Worm (Caenorhabditis elegans) whole organism, L4 larva: ENCODE data around the gene tag-243.

Experiments
- F44E2.7 ChIP-seq: fragments of 200-800 bp; sonication (Bioruptor generic); IDR thresholded peaks from 2 replicates; pipeline ENCODE4 v2.1.2; 2022; ENCODE audit warnings: missing genetic modification characterization, missing compliant biosample characterization
- T20F7.1 ChIP-seq: fragments of 200-800 bp; sonication (Bioruptor generic); optimal IDR thresholded peaks from 2 replicates; lab custom pipeline; 2018; ENCODE audit warnings: mild to moderate bottlenecking, missing genetic modification characterization, missing compliant biosample characterization
- ZK546.5 ChIP-seq, 2 experiments: sonication (generic microtip); optimal IDR thresholded peaks; 2 replicates each; lab custom pipeline; 2017; ENCODE audit warnings: missing biosample characterization in 2 of 2, missing genetic modification characterization in 2 of 2
- ceh-28 ChIP-seq: fragments of 150-350 bp; optimal IDR thresholded peaks from 2 replicates; lab custom pipeline; 2014; ENCODE audit warnings: missing biosample characterization, missing genetic modification reagents, missing genetic modification characterization
- cey-2 ChIP-seq: sonication (generic microtip); optimal IDR thresholded peaks from 3 replicates; lab custom pipeline; 2017; ENCODE audit warnings: missing genetic modification characterization, mild to moderate bottlenecking, missing compliant biosample characterization, antibody characterized with exemption, borderline replicate concordance; ENCODE audit not compliant: insufficient read depth
- daf-16 ChIP-seq, 3 experiments: sonication (generic microtip); optimal IDR thresholded peaks; 2 replicates each; lab custom pipeline; 2016 to 2017; ENCODE audit warnings: missing genetic modification characterization in 3 of 3, missing genetic modification reagents in 3 of 3, mild to moderate bottlenecking in 2 of 3, missing compliant biosample characterization in 2 of 3, missing biosample characterization in 1 of 3, moderate library complexity in 1 of 3
- dmd-6 ChIP-seq: fragments of 200-800 bp; sonication (Bioruptor generic); IDR thresholded peaks from 2 replicates; pipeline ENCODE4 v1.3.6; 2022; ENCODE audit warnings: missing genetic modification reagents, missing genetic modification characterization, missing compliant biosample characterization
- hlh-11 ChIP-seq: fragments of 200-800 bp; sonication (Bioruptor generic); optimal IDR thresholded peaks from 2 replicates; lab custom pipeline; 2018; ENCODE audit warnings: mild to moderate bottlenecking, missing genetic modification characterization, missing compliant biosample characterization
- mxl-2 ChIP-seq: fragments of 200-800 bp; sonication (Bioruptor generic); conservative IDR thresholded peaks from 2 replicates; pipeline ENCODE4 v1.3.6; 2022; ENCODE audit warnings: missing genetic modification reagents, missing genetic modification characterization, missing compliant biosample characterization
- nhr-28 ChIP-seq: fragments of 150-350 bp; optimal IDR thresholded peaks from 2 replicates; lab custom pipeline; 2014; ENCODE audit warnings: missing biosample characterization, missing genetic modification characterization
- php-3 ChIP-seq: fragments of 200-800 bp; sonication (Bioruptor generic); IDR thresholded peaks from 2 replicates; pipeline ENCODE4 v1.3.6; 2022; ENCODE audit warnings: missing genetic modification reagents, missing genetic modification characterization, missing compliant biosample characterization
- pqm-1 ChIP-seq: sonication (generic microtip); optimal IDR thresholded peaks from 2 replicates; lab custom pipeline; 2017; ENCODE audit warnings: missing biosample characterization, missing genetic modification characterization
- rbr-2 ChIP-seq: sonication (generic microtip); optimal IDR thresholded peaks from 2 replicates; lab custom pipeline; 2016; ENCODE audit warnings: missing genotype, missing genetic modification characterization, missing compliant biosample characterization

Gene tag-243

DNA sequence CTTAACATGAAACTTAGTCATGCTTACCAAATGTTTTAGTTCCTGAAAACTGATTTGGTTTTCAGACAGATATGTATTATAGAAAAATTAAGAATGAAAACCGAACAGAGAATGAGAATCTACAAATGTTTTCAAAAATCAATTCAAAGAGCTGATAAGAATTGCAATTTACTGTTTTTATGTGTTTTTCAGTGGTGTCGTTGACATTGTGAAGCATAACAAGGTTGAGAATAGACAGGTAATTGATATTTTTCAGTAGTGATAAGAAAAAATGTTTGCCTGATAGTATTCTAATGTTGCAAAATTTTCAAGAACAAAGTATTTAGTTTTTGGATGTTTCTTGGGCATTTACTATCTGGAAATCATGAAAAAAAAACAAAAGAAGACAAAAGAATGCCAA, 45.0 kb downstream of the tag-243 start, which contains the start of gene pfas-1:
Gene pfas-1 (minus strand): TSS at position 49 of the 400 bp plus-strand sequence.
- TF ChIP-seq daf-16 (GFP tag; optimal IDR thresholded peaks at IDR 0.05; lab: Kevin White, UChicago) = no peak
- TF ChIP-seq daf-16 (tag; optimal IDR thresholded peaks at IDR 0.05; lab: Kevin White, UChicago) = peak; percentile 91
- TF ChIP-seq T20F7.1 (GFP tag; lab: Kevin White, UChicago) = peak; percentile 20
- peak; percentile 68 for TF ChIP-seq dmd-6 (GFP tag; lab: Robert Waterston, UW)
- no peak for TF ChIP-seq rbr-2 (tag; lab: Kevin White, UChicago)
- TF ChIP-seq hlh-11 (tag; lab: Kevin White, UChicago) = peak; percentile 41
- peak; percentile 91 for TF ChIP-seq php-3 (GFP tag; lab: Robert Waterston, UW)
- TF ChIP-seq mxl-2 (GFP tag; lab: Robert Waterston, UW) = no peak
- TF ChIP-seq ceh-28 = no peak
- TF ChIP-seq pqm-1 (tag; lab: Kevin White, UChicago) = peak; percentile 79
- no peak for TF ChIP-seq ZK546.5 (tag; optimal IDR thresholded peaks at IDR 0.05; lab: Kevin White, UChicago)
- no peak for TF ChIP-seq cey-2
- TF ChIP-seq nhr-28 = peak; percentile 73
- no peak for TF ChIP-seq F44E2.7 (GFP tag; lab: Robert Waterston, UW)
